Fruit fly (Drosophila melanogaster) whole organism, embryonic: ENCODE data around the gene gammaCOP.

ENCODE experiments used
- CG12942 ChIP-seq: fragments of 200-800 bp; sonication (Bioruptor generic); optimal IDR thresholded peaks from 3 replicates; lab custom pipeline; 2016; ENCODE audit warnings: missing biosample characterization, missing genetic modification characterization
- CG13424 ChIP-seq: fragments of 200-800 bp; sonication (Bioruptor generic); optimal IDR thresholded peaks from 2 replicates; lab custom pipeline; 2019; ENCODE audit warnings: missing biosample characterization, mild to moderate bottlenecking, missing genetic modification characterization, moderate library complexity
- CG14050 ChIP-seq: fragments of 200-800 bp; sonication (Bioruptor generic); IDR thresholded peaks from 3 replicates; pipeline ENCODE4 v1.3.6; 2022; ENCODE audit warnings: missing biosample characterization, missing genetic modification characterization
- CG31365 ChIP-seq: fragments of 200-800 bp; sonication (Bioruptor generic); optimal IDR thresholded peaks from 2 replicates; lab custom pipeline; 2018; ENCODE audit warnings: missing biosample characterization, mild to moderate bottlenecking, missing genetic modification characterization
- CG7928 ChIP-seq: fragments of 200-800 bp; sonication (Bioruptor generic); optimal IDR thresholded peaks from 2 replicates; lab custom pipeline; 2017; ENCODE audit warnings: missing biosample characterization, mild to moderate bottlenecking, missing genetic modification characterization
- CG8089 ChIP-seq: fragments of 200-800 bp; sonication (Bioruptor generic); optimal IDR thresholded peaks from 3 replicates; lab custom pipeline; 2016; ENCODE audit warnings: missing biosample characterization, missing genetic modification characterization
- CG8944 ChIP-seq: fragments of 200-800 bp; sonication (Bioruptor generic); optimal IDR thresholded peaks from 3 replicates; lab custom pipeline; 2016; ENCODE audit warnings: missing biosample characterization, missing genetic modification characterization
- D ChIP-seq, 2 experiments: fragments of 200-800 bp in 1 of 2; fragments of >200 bp in 1 of 2; sonication (Bioruptor generic) in 1 of 2; optimal IDR thresholded peaks; 2 replicates in 1 of 2; 3 replicates in 1 of 2; lab custom pipeline; 2017; ENCODE audit warnings: mild to moderate bottlenecking in 1 of 2, missing biosample characterization in 1 of 2, missing genetic modification characterization in 1 of 2, missing genetic modification reagents in 1 of 2
- Drgx ChIP-seq: fragments of 200-800 bp; sonication (Bioruptor generic); IDR thresholded peaks from 2 replicates; pipeline ENCODE4 v1.3.6; 2022; ENCODE audit warnings: missing biosample characterization, missing genetic modification characterization
- fd3F ChIP-seq: fragments of 200-800 bp; sonication (Bioruptor generic); optimal IDR thresholded peaks from 2 replicates; lab custom pipeline; 2018; ENCODE audit warnings: missing biosample characterization, mild to moderate bottlenecking, missing genetic modification characterization, moderate library complexity
- gfzf ChIP-seq: fragments of 200-800 bp; sonication (Bioruptor generic); optimal IDR thresholded peaks from 2 replicates; lab custom pipeline; 2016; ENCODE audit warnings: missing biosample characterization, mild to moderate bottlenecking, missing genetic modification characterization, moderate library complexity
- h ChIP-seq: fragments of >200 bp; optimal IDR thresholded peaks from 2 replicates; lab custom pipeline; 2017
- knrl ChIP-seq: fragments of 200-800 bp; sonication (Bioruptor generic); IDR thresholded peaks from 3 replicates; pipeline ENCODE4 v1.3.6; 2022; ENCODE audit warnings: missing biosample characterization, missing genetic modification characterization; ENCODE audit not compliant: partially characterized antibody

DNA sequence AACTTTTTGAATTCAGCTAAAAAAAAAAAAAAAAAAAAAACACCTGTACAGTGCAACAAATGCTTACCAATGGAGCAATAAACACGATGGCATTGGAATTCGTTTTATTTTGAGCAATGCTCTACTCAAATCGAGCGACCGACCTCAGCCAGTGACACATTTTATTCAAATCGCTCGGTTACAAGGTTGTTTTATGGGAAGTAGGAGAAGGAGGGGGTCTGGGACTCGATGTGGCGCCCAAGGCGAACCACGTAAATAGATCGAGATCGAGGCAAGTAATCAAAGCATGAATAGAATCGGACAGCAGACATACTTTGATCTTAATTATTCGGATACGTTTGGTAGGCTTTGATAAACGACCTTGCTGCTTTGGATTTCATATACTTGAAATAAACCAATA is 31.3 kb downstream of the gammaCOP start:
- TF ChIP-seq CG31365 (tag; lab: Kevin White, UChicago) (no peak), CG14050 (GFP tag; lab: Robert Waterston, UW) (no peak), CG8944 (GFP tag; lab: Kevin White, UChicago) (no peak), knrl (GFP tag; lab: Robert Waterston, UW) (no peak), fd3F (GFP tag; lab: Kevin White, UChicago) (no peak), Drgx (GFP tag; lab: Robert Waterston, UW) (no peak), D (optimal IDR thresholded peaks at IDR 0.05; lab: Kevin White, UChicago) (no peak), D (GFP tag; optimal IDR thresholded peaks at IDR 0.05; lab: Kevin White, UChicago) (no peak), h (no peak), CG12942 (no peak), CG13424 (tag; lab: Kevin White, UChicago) (no peak), CG8089 (GFP tag; lab: Kevin White, UChicago) (no peak), gfzf (GFP tag; lab: Kevin White, UChicago) (no peak), CG7928 (GFP tag; lab: Kevin White, UChicago) (no peak)
